Worm (Caenorhabditis elegans) whole organism, mixed stage, embryonic: ENCODE measurements around the gene glc-3.
"Not testable (repeated sequence)": the region's sequence is repeated elsewhere in the genome, so short reads cannot be mapped to it uniquely, and the experiment has no call there.

Experiments used
- ces-1 ChIP-seq: fragments of 150-350 bp; optimal IDR thresholded peaks from 2 replicates; lab custom pipeline; 2014; ENCODE audit warnings: missing biosample characterization, missing genetic modification reagents, missing genetic modification characterization
- elt-3 ChIP-seq: fragments of 150-350 bp; optimal IDR thresholded peaks from 2 replicates; lab custom pipeline; 2014; ENCODE audit warnings: missing biosample characterization, missing genetic modification characterization
- lin-13 ChIP-seq: fragments of 150-350 bp; optimal IDR thresholded peaks from 2 replicates; lab custom pipeline; 2014; ENCODE audit warnings: missing biosample characterization, missing genetic modification characterization
- lsy-2 ChIP-seq: fragments of 150-350 bp; optimal IDR thresholded peaks from 2 replicates; lab custom pipeline; 2014; ENCODE audit warnings: missing biosample characterization, missing genetic modification characterization
- nhr-12 ChIP-seq: fragments of 150-350 bp; optimal IDR thresholded peaks from 2 replicates; lab custom pipeline; 2014; ENCODE audit warnings: missing biosample characterization, missing genetic modification characterization
- nhr-2 ChIP-seq: fragments of 150-350 bp; optimal IDR thresholded peaks from 2 replicates; lab custom pipeline; 2014; ENCODE audit warnings: missing biosample characterization, missing genetic modification characterization
- nhr-28 ChIP-seq: fragments of 150-350 bp; optimal IDR thresholded peaks from 2 replicates; lab custom pipeline; 2014; ENCODE audit warnings: missing biosample characterization, missing genetic modification characterization
- nhr-76 ChIP-seq: sonication (generic microtip); optimal IDR thresholded peaks from 2 replicates; lab custom pipeline; 2017; ENCODE audit warnings: missing biosample characterization, missing genetic modification characterization
- pha-4 ChIP-seq: fragments of 150-350 bp; optimal IDR thresholded peaks from 2 replicates; lab custom pipeline; 2018; ENCODE audit warnings: missing biosample characterization, missing genetic modification reagents, missing genetic modification characterization
- sem-2 ChIP-seq: fragments of 200-800 bp; sonication (Bioruptor generic); optimal IDR thresholded peaks from 2 replicates; lab custom pipeline; 2018; ENCODE audit warnings: mild to moderate bottlenecking, missing genetic modification characterization, missing compliant biosample characterization
- snpc-4 ChIP-seq: fragments of 150-350 bp; optimal IDR thresholded peaks from 2 replicates; lab custom pipeline; 2014; ENCODE audit warnings: missing biosample characterization, missing genetic modification characterization
- unc-39 ChIP-seq: fragments of 150-350 bp; optimal IDR thresholded peaks from 2 replicates; lab custom pipeline; 2014; ENCODE audit warnings: missing biosample characterization, missing genetic modification characterization

- TF ChIP-seq lin-13; nhr-2 (tag; lab: Kevin White, UChicago); pha-4; elt-3 (tag; lab: Kevin White, UChicago); nhr-76; unc-39 (tag; lab: Kevin White, UChicago); nhr-28 (tag; lab: Kevin White, UChicago); nhr-12 (tag; lab: Kevin White, UChicago); lsy-2; snpc-4 (tag; lab: Kevin White, UChicago); sem-2 (GFP tag; lab: Kevin White, UChicago); ces-1: not testable (repeated sequence)
Measured at ce11 chrV:5468489-5468888, 15.0 kb upstream of the glc-3 start, which contains the start of gene ZC317.6.
